Worm (Caenorhabditis elegans) whole organism, L1 larva: ENCODE data around the gene col-160.

Experiments
- aha-1 ChIP-seq: fragments of 150-350 bp; optimal IDR thresholded peaks from 2 replicates; lab custom pipeline; 2014; ENCODE audit warnings: missing biosample characterization, missing genetic modification characterization
- ama-1 ChIP-seq: fragments of 150-350 bp; optimal IDR thresholded peaks from 2 replicates; lab custom pipeline; 2014
- ceh-82 ChIP-seq, 3 experiments: fragments of 150-350 bp in 1 of 3; sonication (generic microtip) in 2 of 3; optimal IDR thresholded peaks; 2 replicates each; lab custom pipeline; 2014 to 2017; ENCODE audit warnings: missing biosample characterization in 3 of 3, missing genetic modification characterization in 3 of 3
- efl-1 ChIP-seq, 4 experiments: fragments of 150-350 bp; optimal IDR thresholded peaks in 3 of 4; peaks in 1 of 4; 1 replicate in 1 of 4; 2 replicates in 3 of 4; lab custom pipeline; 2014; ENCODE audit warnings: missing biosample characterization in 2 of 4, missing genetic modification characterization in 2 of 4, missing genetic modification reagents in 2 of 4
- egl-27 ChIP-seq, 2 experiments: fragments of 150-350 bp in 1 of 2; sonication (generic microtip); optimal IDR thresholded peaks; 3 replicates each; lab custom pipeline; 2017 to 2018; ENCODE audit warnings: missing biosample characterization in 2 of 2, missing genetic modification characterization in 2 of 2, missing genetic modification reagents in 2 of 2
- elt-2 ChIP-seq: sonication (generic microtip); optimal IDR thresholded peaks from 2 replicates; lab custom pipeline; 2016; ENCODE audit warnings: missing genetic modification characterization, mild to moderate bottlenecking, inconsistent platforms, missing compliant biosample characterization, missing genetic modification reagents
- lir-3 ChIP-seq: sonication (generic microtip); optimal IDR thresholded peaks from 2 replicates; lab custom pipeline; 2016; ENCODE audit warnings: mild to moderate bottlenecking, missing genetic modification characterization, moderate library complexity, missing compliant biosample characterization; ENCODE audit not compliant: poor library complexity
- pag-3 ChIP-seq: sonication (generic microtip); optimal IDR thresholded peaks from 2 replicates; lab custom pipeline; 2017; ENCODE audit warnings: missing genetic modification characterization, mild to moderate bottlenecking, missing compliant biosample characterization, antibody characterized with exemption, borderline replicate concordance; ENCODE audit not compliant: insufficient read depth
- snpc-4 ChIP-seq: fragments of 150-350 bp; optimal IDR thresholded peaks from 2 replicates; lab custom pipeline; 2014; ENCODE audit warnings: missing biosample characterization, missing genetic modification characterization
- sox-4 ChIP-seq: sonication (generic microtip); optimal IDR thresholded peaks from 2 replicates; lab custom pipeline; 2016; ENCODE audit warnings: missing genetic modification characterization, missing compliant biosample characterization
- unc-62 ChIP-seq: fragments of 150-350 bp; optimal IDR thresholded peaks from 2 replicates; lab custom pipeline; 2014; ENCODE audit warnings: missing biosample characterization, missing genetic modification reagents, missing genetic modification characterization
- zag-1 ChIP-seq: fragments of 150-350 bp; optimal IDR thresholded peaks from 2 replicates; lab custom pipeline; 2014; ENCODE audit warnings: missing biosample characterization, missing genetic modification characterization

- TF ChIP-seq efl-1 (optimal IDR thresholded peaks at IDR 0.05; lab: Kevin White, UChicago) = no peak
- no peak for TF ChIP-seq efl-1 (GFP tag; optimal IDR thresholded peaks at IDR 0.05 in 1 of 2; lab: Kevin White, UChicago)
- TF ChIP-seq lir-3 = no peak
- TF ChIP-seq ceh-82 (tag; optimal IDR thresholded peaks at IDR 0.05; lab: Kevin White, UChicago) = no peak
- TF ChIP-seq elt-2 (tag; lab: Kevin White, UChicago) = no peak
- TF ChIP-seq unc-62 = no peak
- no peak for TF ChIP-seq pag-3 (tag; lab: Kevin White, UChicago)
- TF ChIP-seq egl-27 (tag; optimal IDR thresholded peaks at IDR 0.05; lab: Kevin White, UChicago) = no peak
- no peak for TF ChIP-seq snpc-4 (tag; lab: Kevin White, UChicago)
- TF ChIP-seq sox-4 (tag; lab: Kevin White, UChicago) = no peak
- no peak for TF ChIP-seq aha-1 (tag; lab: Kevin White, UChicago)
- TF ChIP-seq ama-1 (lab: Kevin White, UChicago) = no peak
- no peak for TF ChIP-seq zag-1 (tag; lab: Kevin White, UChicago)
These were observed 36.7 kb downstream of the col-160 start for ce11 chrV:13165244-13165643.
